Worm (Caenorhabditis elegans): ENCODE results near the gene dpl-1.

Gene dpl-1

DNA sequence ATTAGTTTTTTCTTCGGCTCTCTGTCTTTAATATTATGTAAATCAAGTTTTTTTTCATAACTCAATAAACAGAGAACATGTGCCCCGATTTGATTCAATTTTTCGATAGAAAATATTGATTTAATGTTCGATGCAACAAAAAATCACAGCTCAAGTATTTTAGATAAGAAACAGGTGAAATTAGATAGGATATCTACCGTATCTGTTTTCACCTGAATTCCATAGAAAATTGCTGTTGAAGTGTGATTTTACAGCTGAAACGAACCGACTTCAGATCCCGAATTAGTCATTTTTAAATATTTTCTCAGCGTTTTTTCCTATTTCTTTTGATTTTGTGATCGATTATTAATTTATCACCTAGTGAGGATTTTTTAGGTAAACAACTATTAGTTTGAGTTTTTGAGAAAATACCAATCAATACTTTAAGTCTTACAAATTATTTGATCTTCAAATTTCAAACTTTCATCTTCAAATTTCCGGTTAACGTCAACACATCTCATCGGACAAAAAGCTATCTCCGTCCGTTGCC, 30.5 kb upstream of the dpl-1 start, which contains the start of gene Y9C2UA.1:
TSS of gene Y9C2UA.1 (plus strand) at position 479 of the 529 bp plus-strand sequence.
- TF ChIP-seq ztf-4 (tag; optimal IDR thresholded peaks at IDR 0.05) (no peak), ceh-16 (tag; optimal IDR thresholded peaks at IDR 0.05) (no peak), egl-27 (tag; optimal IDR thresholded peaks at IDR 0.05) (no peak), nhr-25 (tag; optimal IDR thresholded peaks at IDR 0.05) (no peak)

DNA sequence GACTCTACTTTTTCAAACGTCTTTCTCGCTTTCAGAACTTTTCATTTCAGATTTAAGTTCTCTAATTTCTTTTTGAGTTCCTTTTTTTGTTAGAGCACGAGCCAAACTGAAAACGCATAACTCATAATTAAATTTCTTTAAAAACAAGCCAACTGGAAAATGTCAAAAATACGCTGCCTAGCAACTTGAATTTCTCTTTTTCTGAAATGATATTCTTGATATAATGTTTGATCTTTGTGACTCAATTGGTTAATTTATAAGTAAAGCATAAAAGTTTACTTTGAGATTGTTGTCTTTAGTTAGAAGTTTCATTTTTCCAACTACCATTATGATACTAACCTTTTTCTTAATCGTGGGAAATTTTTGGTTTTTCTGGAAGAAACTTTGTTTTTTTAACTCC, 28.6 kb upstream of the dpl-1 start:
- TF ChIP-seq elt-2 (tag; optimal IDR thresholded peaks at IDR 0.05) (no peak), egl-5 (tag; optimal IDR thresholded peaks at IDR 0.05) (no peak), lsy-12 (tag; optimal IDR thresholded peaks at IDR 0.05) (no peak), elt-3 (tag; optimal IDR thresholded peaks at IDR 0.05) (no peak), fos-1 (tag; optimal IDR thresholded peaks at IDR 0.05) (no peak), ZK546.5 (tag; optimal IDR thresholded peaks at IDR 0.05) (no peak), fkh-10 (GFP tag; optimal IDR thresholded peaks at IDR 0.05) (no peak), sea-2 (GFP tag; optimal IDR thresholded peaks at IDR 0.05) (no peak), ceh-28 (tag; optimal IDR thresholded peaks at IDR 0.05) (no peak), nfya-1 (tag; optimal IDR thresholded peaks at IDR 0.05; ENCODE audit: insufficient read depth) (no peak), skn-1 (tag; optimal IDR thresholded peaks at IDR 0.05) (no peak), lin-15B (tag; optimal IDR thresholded peaks at IDR 0.05) (no peak), nhr-43 (tag; optimal IDR thresholded peaks at IDR 0.05; ENCODE audit: poor library complexity, severe bottlenecking) (no peak), hmg-11 (tag; optimal IDR thresholded peaks at IDR 0.05) (no peak), nhr-28 (tag; optimal IDR thresholded peaks at IDR 0.05) (no peak), nhr-67 (tag; optimal IDR thresholded peaks at IDR 0.05) (no peak), nhr-11 (tag; optimal IDR thresholded peaks at IDR 0.05) (no peak), pha-4 (tag; optimal IDR thresholded peaks at IDR 0.05) (no peak), eor-1 (tag; optimal IDR thresholded peaks at IDR 0.05) (no peak)

DNA sequence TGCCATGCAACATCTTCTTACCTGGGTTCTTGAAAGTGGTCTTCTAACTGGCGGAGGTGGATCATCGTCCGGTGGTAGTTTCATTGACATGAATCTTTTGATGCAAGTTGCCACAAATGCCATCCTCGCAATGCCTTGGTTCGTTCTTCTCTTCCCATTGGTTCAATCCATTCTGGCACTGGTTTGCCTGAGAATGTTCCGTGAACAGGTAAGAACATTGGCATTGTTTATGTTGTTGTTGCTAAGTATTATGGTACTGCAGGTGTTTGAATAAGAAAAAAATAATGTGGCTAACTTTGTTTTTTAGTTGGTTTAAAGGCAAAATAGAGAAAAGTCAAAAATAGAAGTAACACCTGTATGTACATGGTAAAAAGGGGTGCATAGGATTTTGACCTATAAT, 25.9 kb upstream of the dpl-1 start:
- TF ChIP-seq pqm-1 (tag; optimal IDR thresholded peaks at IDR 0.05) (no peak), unc-62 (GFP tag; optimal IDR thresholded peaks at IDR 0.05) (no peak), nhr-23 (tag; optimal IDR thresholded peaks at IDR 0.05) (no peak), elt-3 (tag; optimal IDR thresholded peaks at IDR 0.05) (no peak), snpc-4 (tag; optimal IDR thresholded peaks at IDR 0.05) (no peak), nhr-76 (tag; optimal IDR thresholded peaks at IDR 0.05) (no peak), ZK546.5 (tag; optimal IDR thresholded peaks at IDR 0.05) (no peak), jun-1 (tag; optimal IDR thresholded peaks at IDR 0.05) (no peak), egl-5 (tag; optimal IDR thresholded peaks at IDR 0.05) (no peak), lin-15B (tag; optimal IDR thresholded peaks at IDR 0.05) (no peak), ceh-28 (tag; optimal IDR thresholded peaks at IDR 0.05) (no peak), lsy-12 (tag; optimal IDR thresholded peaks at IDR 0.05) (no peak), ztf-4 (tag; optimal IDR thresholded peaks at IDR 0.05) (no peak), skn-1 (tag; optimal IDR thresholded peaks at IDR 0.05) (no peak), ama-1 (optimal IDR thresholded peaks at IDR 0.05) (no peak), nhr-43 (tag; optimal IDR thresholded peaks at IDR 0.05; ENCODE audit: poor library complexity, severe bottlenecking) (no peak), aly-2 (tag; optimal IDR thresholded peaks at IDR 0.05) (no peak), hmg-11 (tag; optimal IDR thresholded peaks at IDR 0.05) (no peak), ceh-82 (tag; optimal IDR thresholded peaks at IDR 0.05) (no peak), daf-12 (tag; optimal IDR thresholded peaks at IDR 0.05) (no peak)

DNA sequence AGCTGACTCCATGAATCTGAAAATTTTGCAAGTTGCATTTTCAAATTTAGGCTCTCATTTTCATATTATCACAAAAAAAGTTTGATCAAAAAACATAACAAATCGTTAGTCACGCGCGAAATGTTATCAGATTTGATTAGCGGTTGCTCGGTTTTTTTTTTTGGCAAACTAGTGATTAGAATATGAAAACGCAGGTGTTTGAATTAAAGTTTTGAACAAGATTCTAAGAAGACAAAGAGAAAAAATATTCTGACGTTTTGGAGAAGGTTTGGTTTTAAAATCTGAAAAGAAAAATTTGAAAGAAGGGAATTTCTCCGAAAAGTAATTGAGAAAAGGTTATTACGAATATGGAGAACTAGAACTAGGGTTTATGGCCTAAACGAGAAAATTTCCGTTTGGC, 25.3 kb upstream of the dpl-1 start:
- no peak for TF ChIP-seq nhr-43 (tag; optimal IDR thresholded peaks at IDR 0.05; ENCODE audit: poor library complexity, severe bottlenecking)
- no peak for TF ChIP-seq hmg-11 (tag; optimal IDR thresholded peaks at IDR 0.05)
- TF ChIP-seq pqm-1 (tag; optimal IDR thresholded peaks at IDR 0.05): no peak
- TF ChIP-seq nhr-25 (tag; optimal IDR thresholded peaks at IDR 0.05): no peak
- TF ChIP-seq egl-5 (tag; optimal IDR thresholded peaks at IDR 0.05): no peak
- no peak for TF ChIP-seq lsy-12 (tag; optimal IDR thresholded peaks at IDR 0.05)
- TF ChIP-seq nhr-67 (tag; optimal IDR thresholded peaks at IDR 0.05): no peak
- no peak for TF ChIP-seq elt-2 (tag; optimal IDR thresholded peaks at IDR 0.05)
- no peak for TF ChIP-seq ceh-28 (tag; optimal IDR thresholded peaks at IDR 0.05)
- no peak for TF ChIP-seq nhr-11 (tag; optimal IDR thresholded peaks at IDR 0.05)
- TF ChIP-seq tbx-2 (tag; optimal IDR thresholded peaks at IDR 0.05): no peak
- no peak for TF ChIP-seq mml-1 (tag; optimal IDR thresholded peaks at IDR 0.05)
- no peak for TF ChIP-seq nhr-28 (tag; optimal IDR thresholded peaks at IDR 0.05)
- TF ChIP-seq egl-27 (tag; optimal IDR thresholded peaks at IDR 0.05): no peak
- TF ChIP-seq unc-39 (tag; optimal IDR thresholded peaks at IDR 0.05): no peak
- no peak for TF ChIP-seq ceh-82 (tag; optimal IDR thresholded peaks at IDR 0.05)
- TF ChIP-seq R02D3.7 (tag; optimal IDR thresholded peaks at IDR 0.05): no peak
- no peak for TF ChIP-seq ztf-11 (tag; optimal IDR thresholded peaks at IDR 0.05)
- no peak for TF ChIP-seq ama-1 (optimal IDR thresholded peaks at IDR 0.05)

Data from whole organism, L3 larva.